Worm (Caenorhabditis elegans): ENCODE measurements around the gene srh-223.
"Not testable (repeated sequence)": the region's sequence is repeated elsewhere in the genome, so short reads cannot be mapped to it uniquely, and the experiment has no call there.

Gene srh-223

ce11 chrIV:3981601-3982000 is at the start of gene srh-223:
srh-223 (plus strand) TSS chrIV:3981901.
- TF ChIP-seq mls-2 (tag; optimal IDR thresholded peaks at IDR 0.05) (no peak), cnd-1 (tag; optimal IDR thresholded peaks at IDR 0.05) (no peak), unc-62 (GFP tag; optimal IDR thresholded peaks at IDR 0.05) (no peak)

- TF ChIP-seq mep-1 (tag; optimal IDR thresholded peaks at IDR 0.05); bed-3 (GFP tag; optimal IDR thresholded peaks at IDR 0.05); cnd-1 (tag; optimal IDR thresholded peaks at IDR 0.05): not testable (repeated sequence)
Measured at ce11 chrIV:3932408-3932807, 49.3 kb upstream of the srh-223 start, which contains the start of gene clec-70. clec-70 (plus strand) TSS chrIV:3932708.

ce11 chrIV:3937097-3937496 is 44.6 kb upstream of the srh-223 start, which contains the start of gene clec-71:
clec-71 (plus strand) TSS chrIV:3937458.
- TF ChIP-seq nhr-12 (tag; optimal IDR thresholded peaks at IDR 0.05) (no peak), nhr-2 (tag; optimal IDR thresholded peaks at IDR 0.05) (no peak), bed-3 (GFP tag; optimal IDR thresholded peaks at IDR 0.05) (no peak), ztf-11 (tag; optimal IDR thresholded peaks at IDR 0.05) (no peak), mab-5 (tag; optimal IDR thresholded peaks at IDR 0.05) (no peak), zip-8 (tag; optimal IDR thresholded peaks at IDR 0.05) (no peak), unc-62 (GFP tag; optimal IDR thresholded peaks at IDR 0.05) (no peak), sptf-1 (tag; optimal IDR thresholded peaks at IDR 0.05) (no peak), elt-3 (tag; optimal IDR thresholded peaks at IDR 0.05) (no peak), elt-1 (tag; optimal IDR thresholded peaks at IDR 0.05; ENCODE audit: borderline replicate concordance, insufficient read depth) (no peak), lsy-2 (tag; optimal IDR thresholded peaks at IDR 0.05) (no peak), lin-13 (tag; optimal IDR thresholded peaks at IDR 0.05) (no peak), ham-2 (GFP tag; optimal IDR thresholded peaks at IDR 0.05) (no peak), ceh-39 (tag; optimal IDR thresholded peaks at IDR 0.05) (no peak), ces-1 (GFP tag; optimal IDR thresholded peaks at IDR 0.05) (no peak), ceh-83 (GFP tag; optimal IDR thresholded peaks at IDR 0.05) (no peak)

ce11 chrIV:3941658-3942328 is 39.9 kb upstream of the srh-223 start, which contains the start of gene clec-174:
clec-174 (minus strand) TSS chrIV:3941708.
- TF ChIP-seq mls-2 (tag; optimal IDR thresholded peaks at IDR 0.05) = no peak
- no peak for TF ChIP-seq snpc-4 (tag; optimal IDR thresholded peaks at IDR 0.05)
- no peak for TF ChIP-seq nhr-237 (tag; optimal IDR thresholded peaks at IDR 0.05)
- TF ChIP-seq elt-3 (tag; optimal IDR thresholded peaks at IDR 0.05) = no peak
- no peak for TF ChIP-seq tbx-8 (GFP tag; optimal IDR thresholded peaks at IDR 0.05)
- TF ChIP-seq sem-2 (GFP tag; optimal IDR thresholded peaks at IDR 0.05) = no peak
- TF ChIP-seq zip-8 (tag; optimal IDR thresholded peaks at IDR 0.05) = no peak

DNA sequence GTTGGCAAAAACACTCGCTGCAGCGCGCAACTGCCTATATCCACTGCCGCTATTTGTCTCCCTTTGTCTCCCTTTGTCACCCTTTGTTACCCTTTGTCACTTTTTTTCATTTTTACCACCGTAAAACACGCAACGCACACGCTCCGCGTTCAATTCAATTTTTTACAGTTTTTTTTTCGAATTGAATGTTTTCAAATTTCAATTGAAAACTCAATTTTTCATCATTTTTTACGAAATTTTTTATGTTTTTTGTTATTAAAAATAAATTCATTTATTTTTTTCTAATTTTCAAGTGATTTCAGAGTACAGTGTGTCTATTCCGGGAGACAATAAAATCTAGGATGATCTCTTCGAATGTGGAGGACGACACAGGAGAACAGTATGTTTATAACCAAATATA is 38.7 kb upstream of the srh-223 start, which contains the start of gene Y46C8AL.11:
TSS of gene Y46C8AL.11 (plus strand) at position 301 of the 400 bp plus-strand sequence.
- TF ChIP-seq bed-3 (GFP tag; optimal IDR thresholded peaks at IDR 0.05) = no peak
- TF ChIP-seq drap-1 (GFP tag; optimal IDR thresholded peaks at IDR 0.05) = no peak
- no peak for TF ChIP-seq mab-5 (tag; optimal IDR thresholded peaks at IDR 0.05)
- TF ChIP-seq nhr-12 (tag; optimal IDR thresholded peaks at IDR 0.05) = no peak
- TF ChIP-seq nhr-237 (tag; optimal IDR thresholded peaks at IDR 0.05) = no peak
- TF ChIP-seq flh-1 (GFP tag; optimal IDR thresholded peaks at IDR 0.05) = no peak
- no peak for TF ChIP-seq M03D4.4 (tag; optimal IDR thresholded peaks at IDR 0.05)
- no peak for TF ChIP-seq blmp-1 (tag; optimal IDR thresholded peaks at IDR 0.05)
- no peak for TF ChIP-seq tbx-8 (GFP tag; optimal IDR thresholded peaks at IDR 0.05)
- no peak for TF ChIP-seq elt-3 (tag; optimal IDR thresholded peaks at IDR 0.05)
- TF ChIP-seq snpc-4 (tag; optimal IDR thresholded peaks at IDR 0.05) = no peak

ce11 chrIV:3944459-3944858 is 37.2 kb upstream of the srh-223 start, which contains the start of gene clec-72:
clec-72 (plus strand) TSS chrIV:3944816.
- TF ChIP-seq sptf-1 (tag; optimal IDR thresholded peaks at IDR 0.05) (no peak), nhr-28 (tag; optimal IDR thresholded peaks at IDR 0.05) (no peak), elt-1 (tag; optimal IDR thresholded peaks at IDR 0.05; ENCODE audit: borderline replicate concordance, insufficient read depth) (no peak), lin-32 (GFP tag; optimal IDR thresholded peaks at IDR 0.05) (no peak), blmp-1 (tag; optimal IDR thresholded peaks at IDR 0.05) (no peak), elt-3 (tag; optimal IDR thresholded peaks at IDR 0.05) (no peak), sem-2 (GFP tag; optimal IDR thresholded peaks at IDR 0.05) (no peak), ztf-11 (tag; optimal IDR thresholded peaks at IDR 0.05) (no peak), cnd-1 (tag; optimal IDR thresholded peaks at IDR 0.05) (no peak), ceh-43 (GFP tag; optimal IDR thresholded peaks at IDR 0.05) (no peak), lsy-2 (tag; optimal IDR thresholded peaks at IDR 0.05) (no peak), nhr-12 (tag; optimal IDR thresholded peaks at IDR 0.05) (no peak), zip-8 (tag; optimal IDR thresholded peaks at IDR 0.05) (no peak), ceh-39 (tag; optimal IDR thresholded peaks at IDR 0.05) (no peak)

Data from whole organism, mixed stage, embryonic.